Worm (Caenorhabditis elegans): ENCODE measurements around the gene F37C4.8.
"Not testable (repeated sequence)": the region's sequence is repeated elsewhere in the genome, so short reads cannot be mapped to it uniquely, and the experiment has no call there.

The F37C4.8 gene

ce11 chrIV:3912598-3912997, 31.6 kb upstream of the F37C4.8 start, which contains the start of gene F56D6.20:
F56D6.20 (plus strand) TSS chrIV:3912898.
- no peak for TF ChIP-seq hmbx-1 (tag; optimal IDR thresholded peaks at IDR 0.05)
- no peak for TF ChIP-seq ceh-13 (GFP tag; optimal IDR thresholded peaks at IDR 0.05)
- TF ChIP-seq aly-1 (tag; optimal IDR thresholded peaks at IDR 0.05), result no peak
- no peak for TF ChIP-seq F13C5.2 (tag; optimal IDR thresholded peaks at IDR 0.05)
- no peak for TF ChIP-seq sea-1 (GFP tag; conservative IDR thresholded peaks at IDR 0.05)
- TF ChIP-seq B0310.2 (tag; optimal IDR thresholded peaks at IDR 0.05), result no peak
- TF ChIP-seq hnd-1 (tag; optimal IDR thresholded peaks at IDR 0.05), result no peak
- TF ChIP-seq ama-1 (optimal IDR thresholded peaks at IDR 0.05), result no peak
- TF ChIP-seq hmg-4 (GFP tag; optimal IDR thresholded peaks at IDR 0.05), result no peak

ce11 chrIV:3911848-3912247, 30.8 kb upstream of the F37C4.8 start, which contains the start of gene F56D6.18:
F56D6.18 (minus strand) TSS chrIV:3911948.
- TF ChIP-seq ama-1 (optimal IDR thresholded peaks at IDR 0.05); tbx-11 (GFP tag; IDR thresholded peaks at IDR 0.05); ceh-36 (tag; optimal IDR thresholded peaks at IDR 0.05): not testable (repeated sequence)

ce11 chrIV:3909114-3909513, 28.1 kb upstream of the F37C4.8 start, which contains the start of gene F56D6.13:
F56D6.13 (plus strand) TSS chrIV:3909414.
- TF ChIP-seq ceh-36 (tag; optimal IDR thresholded peaks at IDR 0.05), result no peak
- TF ChIP-seq pes-1 (GFP tag; IDR thresholded peaks at IDR 0.05), result no peak
- TF ChIP-seq flt-1 (GFP tag; IDR thresholded peaks at IDR 0.05), result no peak
- TF ChIP-seq hnd-1 (tag; optimal IDR thresholded peaks at IDR 0.05), result no peak
- TF ChIP-seq ets-7 (tag; optimal IDR thresholded peaks at IDR 0.05), result no peak
- no peak for TF ChIP-seq ceh-13 (GFP tag; optimal IDR thresholded peaks at IDR 0.05)
- no peak for TF ChIP-seq hmg-4 (GFP tag; optimal IDR thresholded peaks at IDR 0.05)
- TF ChIP-seq hmbx-1 (tag; optimal IDR thresholded peaks at IDR 0.05), result no peak
- no peak for TF ChIP-seq sea-1 (GFP tag; conservative IDR thresholded peaks at IDR 0.05)
- no peak for TF ChIP-seq ama-1 (optimal IDR thresholded peaks at IDR 0.05)
- TF ChIP-seq F13C5.2 (tag; optimal IDR thresholded peaks at IDR 0.05), result no peak
- no peak for TF ChIP-seq tbx-11 (GFP tag; IDR thresholded peaks at IDR 0.05)
- no peak for TF ChIP-seq tbx-37 (GFP tag; conservative IDR thresholded peaks at IDR 0.05)

DNA sequence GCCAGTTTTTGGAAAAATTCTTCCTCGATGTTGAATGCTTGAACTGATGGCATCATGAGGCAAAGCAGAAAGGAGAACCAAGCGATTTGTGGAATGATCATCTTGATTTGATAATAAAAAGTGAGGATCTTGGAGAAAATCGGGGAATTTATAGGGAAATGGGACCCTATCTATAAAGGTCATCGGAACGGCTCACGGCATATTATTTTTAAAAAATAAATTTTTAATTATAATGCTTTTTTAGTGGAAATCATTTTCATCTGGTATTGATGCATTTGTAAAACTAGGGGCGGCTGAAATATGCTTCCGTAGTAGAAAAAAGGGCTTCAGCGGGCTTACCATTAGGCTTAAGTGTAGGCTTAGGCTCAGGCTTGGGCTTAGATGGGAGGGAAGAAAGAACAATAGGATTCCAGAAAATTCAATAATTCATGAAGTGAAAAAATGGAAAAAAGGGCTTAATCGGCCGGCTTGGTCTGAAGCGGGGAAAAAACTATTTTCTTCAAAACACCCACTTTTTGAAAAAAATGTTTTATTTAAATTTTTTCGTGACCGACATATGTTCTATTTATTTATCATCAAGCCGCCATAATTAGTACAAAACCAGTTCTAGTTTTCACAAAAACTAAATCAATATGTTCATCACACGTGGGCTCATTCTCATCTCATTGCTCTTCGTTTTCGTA, 26.6 kb upstream of the F37C4.8 start, which contains the start of the genes F56D6.22 and F56D6.12:
Gene F56D6.22, minus strand, starts transcription at position 101 of the 683 bp plus-strand sequence.
Gene F56D6.12, plus strand, starts transcription at position 633 of the 683 bp plus-strand sequence.
- TF ChIP-seq F13C5.2 (tag; optimal IDR thresholded peaks at IDR 0.05) (no peak), ceh-36 (tag; optimal IDR thresholded peaks at IDR 0.05) (no peak), hnd-1 (tag; optimal IDR thresholded peaks at IDR 0.05) (no peak), pes-1 (GFP tag; IDR thresholded peaks at IDR 0.05) (no peak), hmg-4 (GFP tag; optimal IDR thresholded peaks at IDR 0.05) (no peak), ama-1 (optimal IDR thresholded peaks at IDR 0.05) (no peak), hmbx-1 (tag; optimal IDR thresholded peaks at IDR 0.05) (no peak), flt-1 (GFP tag; IDR thresholded peaks at IDR 0.05) (no peak), tbx-11 (GFP tag; IDR thresholded peaks at IDR 0.05) (no peak), scrt-1 (GFP tag; IDR thresholded peaks at IDR 0.05) (no peak), ets-7 (tag; optimal IDR thresholded peaks at IDR 0.05) (no peak)

DNA sequence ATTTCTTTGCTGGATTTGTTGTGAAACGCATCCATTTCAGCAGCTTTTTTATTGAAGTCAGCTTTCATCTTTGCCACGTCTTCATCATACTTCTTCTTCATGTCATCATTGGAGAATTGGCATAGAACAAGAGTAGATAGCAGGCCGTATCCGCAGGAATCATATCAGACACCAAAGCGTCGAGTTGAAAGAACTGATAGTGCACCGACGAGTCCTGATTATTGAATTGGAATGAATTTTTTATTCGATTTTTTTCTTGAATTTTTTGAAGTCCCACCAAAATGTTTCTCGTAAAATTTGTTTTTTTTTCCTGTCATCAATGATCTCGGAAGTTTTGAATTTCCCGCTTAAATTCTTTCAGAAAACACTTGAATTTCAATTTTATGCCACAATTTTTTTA, 25.4 kb upstream of the F37C4.8 start, which contains the start of gene F56D6.11:
Gene F56D6.11, minus strand, starts transcription at position 101 of the 400 bp plus-strand sequence.
- TF ChIP-seq ceh-13 (GFP tag; optimal IDR thresholded peaks at IDR 0.05) (no peak), flt-1 (GFP tag; IDR thresholded peaks at IDR 0.05) (no peak), ceh-36 (tag; optimal IDR thresholded peaks at IDR 0.05) (no peak), aly-1 (tag; optimal IDR thresholded peaks at IDR 0.05) (no peak), hmg-4 (GFP tag; optimal IDR thresholded peaks at IDR 0.05) (no peak), scrt-1 (GFP tag; IDR thresholded peaks at IDR 0.05) (no peak), ama-1 (optimal IDR thresholded peaks at IDR 0.05) (no peak), tbx-11 (GFP tag; IDR thresholded peaks at IDR 0.05) (no peak), pes-1 (GFP tag; IDR thresholded peaks at IDR 0.05) (no peak), F13C5.2 (tag; optimal IDR thresholded peaks at IDR 0.05) (no peak), ets-7 (tag; optimal IDR thresholded peaks at IDR 0.05) (no peak), tbx-37 (GFP tag; conservative IDR thresholded peaks at IDR 0.05) (no peak), hmbx-1 (tag; optimal IDR thresholded peaks at IDR 0.05) (no peak)

DNA sequence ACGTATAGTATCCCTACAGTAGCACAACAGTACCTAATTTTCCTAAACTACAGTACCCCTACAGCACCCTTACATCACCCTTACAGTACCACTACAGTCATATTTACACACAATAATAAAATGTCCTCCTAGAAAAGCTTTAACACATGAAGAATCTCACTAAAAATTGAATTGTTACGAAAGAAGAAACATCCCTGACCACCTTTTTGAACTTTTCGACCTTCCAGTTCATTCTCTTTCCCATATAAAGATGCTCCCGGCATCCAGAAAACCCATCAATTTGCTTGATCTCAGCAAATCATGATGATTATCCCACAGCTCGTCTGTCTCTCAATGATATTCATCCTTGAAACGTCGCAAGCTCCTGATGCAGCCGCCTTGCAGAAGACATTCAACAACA, 23.6 kb upstream of the F37C4.8 start, which contains the start of gene F56D6.21:
Gene F56D6.21, plus strand, starts transcription at position 301 of the 400 bp plus-strand sequence.
- TF ChIP-seq aly-1 (tag; optimal IDR thresholded peaks at IDR 0.05) (no peak), hnd-1 (tag; optimal IDR thresholded peaks at IDR 0.05) (no peak), ceh-36 (tag; optimal IDR thresholded peaks at IDR 0.05) (no peak), tbx-11 (GFP tag; IDR thresholded peaks at IDR 0.05) (no peak), sea-1 (GFP tag; conservative IDR thresholded peaks at IDR 0.05) (no peak), ama-1 (optimal IDR thresholded peaks at IDR 0.05) (no peak), hmbx-1 (tag; optimal IDR thresholded peaks at IDR 0.05) (no peak), pes-1 (GFP tag; IDR thresholded peaks at IDR 0.05) (no peak), scrt-1 (GFP tag; IDR thresholded peaks at IDR 0.05) (no peak), tbx-37 (GFP tag; conservative IDR thresholded peaks at IDR 0.05) (no peak), flt-1 (GFP tag; IDR thresholded peaks at IDR 0.05) (no peak), hmg-4 (GFP tag; optimal IDR thresholded peaks at IDR 0.05) (no peak), F13C5.2 (tag; optimal IDR thresholded peaks at IDR 0.05) (no peak)

ce11 chrIV:3902955-3903354, 21.9 kb upstream of the F37C4.8 start, which contains the start of gene F56D6.6:
F56D6.6 (plus strand) TSS chrIV:3903255.
- no peak for TF ChIP-seq tbx-37 (GFP tag; conservative IDR thresholded peaks at IDR 0.05)
- TF ChIP-seq B0310.2 (tag; optimal IDR thresholded peaks at IDR 0.05), result no peak
- TF ChIP-seq ceh-36 (tag; optimal IDR thresholded peaks at IDR 0.05), result no peak
- no peak for TF ChIP-seq tra-4 (tag; optimal IDR thresholded peaks at IDR 0.05)
- TF ChIP-seq hnd-1 (tag; optimal IDR thresholded peaks at IDR 0.05), result no peak
- no peak for TF ChIP-seq hmbx-1 (tag; optimal IDR thresholded peaks at IDR 0.05)
- TF ChIP-seq F13C5.2 (tag; optimal IDR thresholded peaks at IDR 0.05), result no peak
- TF ChIP-seq pes-1 (GFP tag; IDR thresholded peaks at IDR 0.05), result no peak
- TF ChIP-seq tbx-11 (GFP tag; IDR thresholded peaks at IDR 0.05), result no peak
- TF ChIP-seq ets-7 (tag; optimal IDR thresholded peaks at IDR 0.05), result no peak
- TF ChIP-seq scrt-1 (GFP tag; IDR thresholded peaks at IDR 0.05), result no peak
- no peak for TF ChIP-seq ceh-13 (GFP tag; optimal IDR thresholded peaks at IDR 0.05)
- no peak for TF ChIP-seq aly-1 (tag; optimal IDR thresholded peaks at IDR 0.05)
- TF ChIP-seq hmg-4 (GFP tag; optimal IDR thresholded peaks at IDR 0.05), result no peak
- no peak for TF ChIP-seq flt-1 (GFP tag; IDR thresholded peaks at IDR 0.05)
- no peak for TF ChIP-seq ama-1 (optimal IDR thresholded peaks at IDR 0.05)
- no peak for TF ChIP-seq sea-1 (GFP tag; conservative IDR thresholded peaks at IDR 0.05)
